Worm (Caenorhabditis elegans): ENCODE measurements around the gene tag-335.

- TF ChIP-seq snpc-1.2 (GFP tag; IDR thresholded peaks at IDR 0.05): no peak
- TF ChIP-seq aly-2 (tag; optimal IDR thresholded peaks at IDR 0.05): no peak
- TF ChIP-seq ama-1 (optimal IDR thresholded peaks at IDR 0.05): no peak
- no peak for TF ChIP-seq ztf-11 (tag; optimal IDR thresholded peaks at IDR 0.05)
- TF ChIP-seq lin-15B (tag; optimal IDR thresholded peaks at IDR 0.05): no peak
- TF ChIP-seq Y105C5A.15 (GFP tag; IDR thresholded peaks at IDR 0.05): no peak
- no peak for TF ChIP-seq F49E8.2 (tag; optimal IDR thresholded peaks at IDR 0.05; ENCODE audit: borderline replicate concordance)
- no peak for TF ChIP-seq fkh-10 (GFP tag; optimal IDR thresholded peaks at IDR 0.05)
- no peak for TF ChIP-seq Y5F2A.4 (GFP tag; optimal IDR thresholded peaks at IDR 0.05)
- no peak for TF ChIP-seq jun-1 (tag; optimal IDR thresholded peaks at IDR 0.05)
These were observed 51.4 kb downstream of the tag-335 start, which contains the start of gene mlt-3 for ce11 chrIV:12227012-12227411.

All from whole organism, L4 larva.